Worm (Caenorhabditis elegans): ENCODE data around the gene dod-3.

Gene dod-3

DNA sequence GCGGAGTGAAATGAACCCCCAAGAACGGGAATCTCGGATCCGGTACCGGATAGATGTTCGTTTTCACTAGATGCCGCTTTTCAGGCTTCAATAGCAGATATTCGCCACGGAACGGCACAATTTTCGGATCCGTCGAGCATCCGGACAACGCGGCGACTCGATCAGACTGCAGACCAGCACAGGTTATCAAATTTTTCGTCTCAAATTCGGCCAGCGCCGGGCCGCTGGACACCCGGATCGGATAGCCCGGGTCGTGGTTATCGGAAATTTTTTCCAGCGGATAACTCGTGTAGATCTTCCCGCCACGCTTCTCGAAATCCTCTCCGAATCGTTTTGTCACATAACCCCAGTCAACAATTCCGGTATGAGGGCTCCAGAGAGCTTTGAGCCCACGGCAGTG, 40.4 kb downstream of the dod-3 start:
- TF ChIP-seq ceh-31 (tag; optimal IDR thresholded peaks at IDR 0.05), result no peak
- no peak for TF ChIP-seq elt-4 (tag; optimal IDR thresholded peaks at IDR 0.05)

DNA sequence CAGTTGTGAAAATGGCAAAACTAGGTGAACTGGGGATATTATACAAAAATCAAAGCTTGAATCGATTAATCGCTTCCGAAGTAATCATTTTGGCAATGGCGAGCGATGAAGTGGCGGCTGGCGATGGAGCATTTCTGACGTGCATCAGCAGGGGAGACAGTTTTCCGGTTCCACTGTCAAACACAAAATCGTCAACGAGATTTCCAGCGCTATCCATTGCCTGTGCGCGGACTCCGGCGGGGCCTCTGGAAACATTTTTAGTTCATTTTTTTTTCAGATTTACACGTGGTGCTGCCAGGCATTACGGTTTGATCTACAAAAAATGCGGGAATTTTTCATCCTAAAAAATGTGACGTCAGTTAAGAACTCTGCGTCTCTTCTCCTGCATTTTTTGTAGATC, 42.3 kb downstream of the dod-3 start:
- TF ChIP-seq ceh-45 (GFP tag; IDR thresholded peaks at IDR 0.05), result no peak
- no peak for TF ChIP-seq lim-6 (tag; optimal IDR thresholded peaks at IDR 0.05)
- no peak for TF ChIP-seq sox-4 (tag; optimal IDR thresholded peaks at IDR 0.05)
- TF ChIP-seq sdc-2 (tag; optimal IDR thresholded peaks at IDR 0.05), result no peak
- TF ChIP-seq ref-2 (tag; optimal IDR thresholded peaks at IDR 0.05), result no peak
- no peak for TF ChIP-seq K09A11.1 (tag; optimal IDR thresholded peaks at IDR 0.05; ENCODE audit: insufficient read depth)
- no peak for TF ChIP-seq unc-55 (GFP tag; optimal IDR thresholded peaks at IDR 0.05)
- no peak for TF ChIP-seq F13H6.1 (tag; optimal IDR thresholded peaks at IDR 0.05)
- TF ChIP-seq ceh-31 (tag; optimal IDR thresholded peaks at IDR 0.05), result no peak
- TF ChIP-seq lin-11 (tag; optimal IDR thresholded peaks at IDR 0.05), result no peak

DNA sequence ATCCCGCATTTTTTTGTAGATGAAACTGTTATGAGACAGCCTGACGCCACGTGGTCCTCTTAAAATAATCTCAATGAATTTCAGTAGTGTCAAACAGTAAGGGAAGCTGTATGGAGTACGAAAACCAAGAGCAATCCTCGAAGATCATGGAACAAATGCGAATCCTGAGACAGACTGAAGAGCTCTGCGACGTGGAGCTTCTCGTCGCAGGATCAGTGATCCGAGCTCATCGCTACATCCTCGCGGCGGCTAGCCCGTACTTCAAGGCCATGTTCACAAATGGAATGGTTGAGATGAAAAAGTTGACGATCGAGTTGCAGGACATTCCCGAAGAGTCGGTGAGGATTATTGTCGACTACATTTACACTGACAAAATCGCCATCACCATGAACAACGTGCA, 46.7 kb downstream of the dod-3 start:
- TF ChIP-seq fkh-6 (tag; optimal IDR thresholded peaks at IDR 0.05) (no peak), gmeb-2 (tag; optimal IDR thresholded peaks at IDR 0.05) (no peak)

DNA sequence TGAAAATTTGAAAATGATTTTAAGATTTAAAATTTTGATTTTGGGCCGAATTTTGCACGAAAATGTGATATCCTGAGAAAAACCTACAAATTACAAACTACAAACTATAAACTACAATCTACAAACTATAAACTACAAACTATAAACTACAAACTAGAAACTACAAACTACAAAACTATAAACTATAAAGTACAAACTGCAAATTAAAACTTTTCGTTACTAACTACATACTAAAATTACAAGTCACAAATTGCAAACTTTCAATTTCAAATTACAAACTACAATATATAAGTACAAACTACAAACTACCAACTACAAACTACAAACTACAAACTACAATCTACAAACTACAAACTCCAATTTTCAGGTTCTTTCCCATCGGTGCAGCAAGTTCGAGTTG, 47.4 kb downstream of the dod-3 start:
- TF ChIP-seq lin-11 (tag; optimal IDR thresholded peaks at IDR 0.05) (no peak), ceh-31 (tag; optimal IDR thresholded peaks at IDR 0.05) (no peak)
